Worm (Caenorhabditis elegans): ENCODE results near the gene C15F1.5.

The C15F1.5 gene

ce11 chrII:6970515-6970914, at the start of gene C15F1.5:
Gene C15F1.5, minus strand, starts transcription at chrII:6970615.
- TF ChIP-seq mes-2 (tag; optimal IDR thresholded peaks at IDR 0.05; ENCODE audit: poor library complexity, severe bottlenecking), result no peak
- peak; percentile 13 for TF ChIP-seq T20F7.1 (GFP tag; optimal IDR thresholded peaks at IDR 0.05)

DNA sequence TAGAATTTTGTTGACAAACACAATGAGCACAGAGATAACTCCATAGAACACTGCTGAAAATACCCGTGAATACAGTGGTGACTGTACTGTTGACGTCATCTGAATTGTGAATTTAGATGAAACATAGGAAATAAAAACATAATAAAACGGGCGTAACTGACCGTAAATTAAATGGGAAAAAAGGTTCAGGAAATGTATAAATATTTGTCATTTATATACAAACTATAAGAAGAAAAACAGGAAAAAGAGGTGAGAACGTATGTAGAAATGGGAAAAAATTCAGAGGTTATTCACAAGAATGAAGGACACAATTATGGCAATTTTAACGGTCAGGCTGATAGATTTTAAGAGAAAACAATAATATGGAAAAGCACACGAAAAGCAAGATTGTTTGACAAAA, 42.2 kb upstream of the C15F1.5 start, which contains the start of gene sqv-7:
TSS of gene sqv-7 (minus strand) at position 101 of the 400 bp plus-strand sequence.
- TF ChIP-seq ces-1 (GFP tag; optimal IDR thresholded peaks at IDR 0.05) (no peak), lin-1 (GFP tag; IDR thresholded peaks at IDR 0.05) (no peak), Y75B8A.6 (GFP tag; IDR thresholded peaks at IDR 0.05) (no peak), lim-7 (GFP tag; IDR thresholded peaks at IDR 0.05) (no peak), spr-1 (tag; optimal IDR thresholded peaks at IDR 0.05) (no peak), snpc-4 (tag; optimal IDR thresholded peaks at IDR 0.05) (no peak), dve-1 (tag; optimal IDR thresholded peaks at IDR 0.05; ENCODE audit: insufficient read depth) (no peak), vab-7 (GFP tag; IDR thresholded peaks at IDR 0.05) (no peak), unc-130 (GFP tag; optimal IDR thresholded peaks at IDR 0.05) (no peak), dmd-6 (GFP tag; IDR thresholded peaks at IDR 0.05) (no peak), T20F7.1 (GFP tag; optimal IDR thresholded peaks at IDR 0.05) (no peak), nhr-102 (tag; optimal IDR thresholded peaks at IDR 0.05) (no peak), mes-2 (tag; optimal IDR thresholded peaks at IDR 0.05; ENCODE audit: poor library complexity, severe bottlenecking) (no peak), nhr-41 (GFP tag; IDR thresholded peaks at IDR 0.05) (no peak), ZK546.5 (tag; optimal IDR thresholded peaks at IDR 0.05) (no peak), daf-19 (GFP tag; conservative IDR thresholded peaks at IDR 0.05) (no peak), fos-1 (tag; optimal IDR thresholded peaks at IDR 0.05) (no peak), D1046.2 (GFP tag; IDR thresholded peaks at IDR 0.05) (no peak), snpc-1.2 (GFP tag; IDR thresholded peaks at IDR 0.05) (no peak)

DNA sequence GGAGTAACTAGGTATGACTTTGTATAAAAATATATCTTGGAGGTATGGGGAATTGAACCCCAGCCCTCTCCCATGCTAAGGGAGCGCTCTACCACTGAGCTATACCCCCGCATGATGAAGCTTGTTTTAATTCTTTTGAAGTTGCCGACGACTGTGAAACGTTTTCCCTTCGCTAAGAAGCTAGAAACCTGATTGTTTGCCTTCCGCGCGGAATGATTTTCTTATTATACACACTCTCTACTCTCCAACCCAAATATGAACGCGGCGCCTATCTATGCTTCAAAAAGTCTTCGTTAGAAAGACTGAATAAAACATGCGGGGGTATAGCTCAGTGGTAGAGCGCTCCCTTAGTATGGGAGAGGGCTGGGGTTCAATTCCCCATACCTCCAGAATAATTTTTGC, 32.5 kb upstream of the C15F1.5 start:
- TF ChIP-seq Y105C5A.15 (GFP tag; IDR thresholded peaks at IDR 0.05), result no peak
- TF ChIP-seq pha-4 (GFP tag; IDR thresholded peaks at IDR 0.05), result peak; percentile 86
- no peak for TF ChIP-seq pha-4 (tag; optimal IDR thresholded peaks at IDR 0.05)
- TF ChIP-seq zip-11 (GFP tag; IDR thresholded peaks at IDR 0.05), result no peak
- TF ChIP-seq mep-1 (tag; optimal IDR thresholded peaks at IDR 0.05), result peak; percentile 50
- TF ChIP-seq mdt-29 (GFP tag; IDR thresholded peaks at IDR 0.05), result peak; percentile 46; the same call in 1 of the 2 replicates
- TF ChIP-seq F49E8.2 (tag; optimal IDR thresholded peaks at IDR 0.05; ENCODE audit: borderline replicate concordance), result peak; percentile 20
- no peak for TF ChIP-seq dpl-1 (GFP tag; optimal IDR thresholded peaks at IDR 0.05)
- TF ChIP-seq ceh-20 (GFP tag; IDR thresholded peaks at IDR 0.05), result 0 out of 2 replicates have a peak, but pooled peaks have one; percentile 24
- peak; percentile 49; the same call in 1 of the 2 replicates for TF ChIP-seq hmg-1.1 (GFP tag; IDR thresholded peaks at IDR 0.05)
- peak; percentile 75 for TF ChIP-seq T26A8.4 (GFP tag; IDR thresholded peaks at IDR 0.05)
- TF ChIP-seq snpc-1.2 (GFP tag; IDR thresholded peaks at IDR 0.05), result peak; percentile 64; the same call in 1 of the 2 replicates
- TF ChIP-seq zfp-2 (tag; optimal IDR thresholded peaks at IDR 0.05), result no peak
- no peak for TF ChIP-seq nhr-77 (tag; optimal IDR thresholded peaks at IDR 0.05)
- 0 out of 4 replicates have a peak, but pooled peaks of 1 of the 2 experiments have one; percentile 82 for TF ChIP-seq madf-5 (GFP tag; IDR thresholded peaks at IDR 0.05)
- peak; percentile 51 for TF ChIP-seq lin-13 (GFP tag; optimal IDR thresholded peaks at IDR 0.05)
- 0 out of 2 replicates have a peak, but pooled peaks have one; percentile 24 for TF ChIP-seq Y48G9A.11 (GFP tag; IDR thresholded peaks at IDR 0.05)
- TF ChIP-seq unc-130 (GFP tag; optimal IDR thresholded peaks at IDR 0.05), result no peak
- peak; percentile 54; the same call in 1 of the 2 replicates for TF ChIP-seq nhr-42 (GFP tag; IDR thresholded peaks at IDR 0.05)
- peak; percentile 43 for TF ChIP-seq T20F7.1 (GFP tag; optimal IDR thresholded peaks at IDR 0.05)
- 0 out of 2 replicates have a peak, but pooled peaks have one; percentile 31 for TF ChIP-seq lin-1 (GFP tag; IDR thresholded peaks at IDR 0.05)
- TF ChIP-seq spr-1 (tag; optimal IDR thresholded peaks at IDR 0.05), result peak; percentile 56
- TF ChIP-seq nhr-48 (tag; optimal IDR thresholded peaks at IDR 0.05), result peak; percentile 58
- TF ChIP-seq dmd-6 (GFP tag; IDR thresholded peaks at IDR 0.05), result peak; percentile 21; the same call in 1 of the 2 replicates
- TF ChIP-seq dmd-9 (GFP tag; IDR thresholded peaks at IDR 0.05), result 0 out of 2 replicates have a peak, but pooled peaks have one; percentile 60
- TF ChIP-seq egl-27 (tag; optimal IDR thresholded peaks at IDR 0.05), result no peak
- TF ChIP-seq F26F4.8 (GFP tag; conservative IDR thresholded peaks at IDR 0.05), result 0 out of 2 replicates have a peak, but pooled peaks have one; percentile 44
- TF ChIP-seq nhr-10 (tag; optimal IDR thresholded peaks at IDR 0.05), result no peak
- peak; percentile 73 for TF ChIP-seq spr-3 (GFP tag; optimal IDR thresholded peaks at IDR 0.05)
- TF ChIP-seq nhr-102 (tag; optimal IDR thresholded peaks at IDR 0.05), result peak; percentile 47
- TF ChIP-seq unc-62 (GFP tag; optimal IDR thresholded peaks at IDR 0.05 in 1 of 2), result peak in 1 of 2 experiments; percentile 21
- TF ChIP-seq unc-62 (tag; optimal IDR thresholded peaks at IDR 0.05), result no peak
- TF ChIP-seq hlh-30 (tag; optimal IDR thresholded peaks at IDR 0.05; ENCODE audit: insufficient read depth), result peak; percentile 30
- TF ChIP-seq F44E2.7 (GFP tag; IDR thresholded peaks at IDR 0.05), result 0 out of 2 replicates have a peak, but pooled peaks have one; percentile 49
